Worm (Caenorhabditis elegans) whole organism, midembryonic: Measurements from ENCODE around the gene srd-33.

Source experiments
- cog-1 ChIP-seq: sonication (generic microtip); optimal IDR thresholded peaks from 2 replicates; lab custom pipeline; 2016; ENCODE audit warnings: missing genetic modification characterization, missing compliant biosample characterization
- klf-2 ChIP-seq: fragments of 200-800 bp; sonication (Bioruptor generic); conservative IDR thresholded peaks from 2 replicates; pipeline ENCODE4 v1.3.6; 2022; ENCODE audit warnings: missing genetic modification reagents, missing genetic modification characterization, missing compliant biosample characterization
- med-1 ChIP-seq: sonication (generic microtip); optimal IDR thresholded peaks from 2 replicates; lab custom pipeline; 2017; ENCODE audit warnings: missing genetic modification characterization, mild to moderate bottlenecking, missing compliant biosample characterization, antibody characterized with exemption, missing genetic modification reagents; ENCODE audit not compliant: insufficient read depth
- ref-1 ChIP-seq: fragments of 200-800 bp; sonication (Bioruptor generic); conservative IDR thresholded peaks from 2 replicates; pipeline ENCODE4 v1.3.6; 2022; ENCODE audit warnings: missing genetic modification reagents, missing genetic modification characterization, missing compliant biosample characterization
- tab-1 ChIP-seq: fragments of 200-800 bp; sonication (Bioruptor generic); IDR thresholded peaks from 2 replicates; pipeline ENCODE4 v1.3.6; 2022; ENCODE audit warnings: missing genetic modification characterization, missing compliant biosample characterization
- ztf-23 ChIP-seq: fragments of 200-800 bp; sonication (Bioruptor generic); IDR thresholded peaks from 2 replicates; pipeline ENCODE4 v1.3.6; 2022; ENCODE audit warnings: missing genetic modification reagents, missing genetic modification characterization, missing compliant biosample characterization
- ztf-29 ChIP-seq: fragments of 200-800 bp; sonication (Bioruptor generic); IDR thresholded peaks from 2 replicates; pipeline ENCODE4 v1.3.6; 2022; ENCODE audit warnings: missing genetic modification reagents, missing genetic modification characterization, missing compliant biosample characterization

- no peak for TF ChIP-seq ztf-23 (GFP tag; lab: Robert Waterston, UW)
- no peak for TF ChIP-seq tab-1
- no peak for TF ChIP-seq klf-2 (GFP tag; lab: Robert Waterston, UW)
- TF ChIP-seq ztf-29 (GFP tag; lab: Robert Waterston, UW) = no peak
- no peak for TF ChIP-seq med-1 (GFP tag; lab: Kevin White, UChicago)
- TF ChIP-seq cog-1 = no peak
- no peak for TF ChIP-seq ref-1 (GFP tag; lab: Robert Waterston, UW)
These were observed 11.6 kb upstream of the srd-33 start for ce11 chrV:4860525-4860924.
